Worm (Caenorhabditis elegans) whole organism, mixed stage, embryonic: ENCODE measurements around the gene F07F6.8.

ENCODE experiments used
- ceh-39 ChIP-seq: fragments of 150-350 bp; optimal IDR thresholded peaks from 2 replicates; lab custom pipeline; 2014; ENCODE audit warnings: missing biosample characterization, missing genetic modification characterization
- elt-1 ChIP-seq: sonication (generic microtip); optimal IDR thresholded peaks from 2 replicates; lab custom pipeline; 2017; ENCODE audit warnings: missing genetic modification characterization, mild to moderate bottlenecking, missing compliant biosample characterization, antibody characterized with exemption, moderate library complexity, borderline replicate concordance; ENCODE audit not compliant: insufficient read depth
- lin-13 ChIP-seq: fragments of 150-350 bp; optimal IDR thresholded peaks from 2 replicates; lab custom pipeline; 2014; ENCODE audit warnings: missing biosample characterization, missing genetic modification characterization
- pha-4 ChIP-seq: fragments of 150-350 bp; optimal IDR thresholded peaks from 2 replicates; lab custom pipeline; 2018; ENCODE audit warnings: missing biosample characterization, missing genetic modification reagents, missing genetic modification characterization

DNA sequence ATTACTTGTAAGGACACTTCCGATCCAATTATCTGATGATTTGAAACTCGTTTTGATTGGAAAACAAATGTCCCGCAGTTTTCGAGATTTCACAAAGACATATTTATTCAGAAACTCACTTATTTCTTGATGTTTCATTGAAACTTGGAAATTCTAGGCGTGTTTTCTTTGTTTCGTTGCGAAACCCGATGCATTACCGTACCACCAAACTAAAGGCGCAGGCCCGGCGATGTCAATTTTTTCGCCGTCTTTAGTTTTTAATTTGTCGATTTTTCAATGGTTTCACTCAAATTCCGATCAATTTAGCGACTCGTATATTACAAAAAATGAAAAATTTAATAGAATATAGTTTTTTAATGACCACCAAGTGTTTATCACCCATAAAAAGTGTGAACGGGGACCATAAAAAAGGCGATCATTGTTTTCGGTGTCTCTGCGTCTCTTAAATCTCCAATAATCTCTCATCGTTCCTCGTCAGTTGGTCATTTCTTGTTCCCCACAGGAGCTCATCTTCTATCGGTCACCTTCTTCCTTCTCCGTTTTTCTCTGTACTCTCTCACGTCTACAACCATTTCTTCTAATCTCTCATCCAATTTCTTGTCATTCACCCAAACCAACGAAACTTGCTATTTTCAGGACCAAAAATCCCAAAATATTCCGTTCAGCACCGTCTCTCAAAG, 40.3 kb upstream of the F07F6.8 start, which contains the start of gene clr-1:
- TF ChIP-seq pha-4 (tag; lab: Kevin White, UChicago) (no peak), elt-1 (tag; lab: Kevin White, UChicago) (no peak), ceh-39 (no peak), lin-13 (no peak)
